Worm (Caenorhabditis elegans) whole organism, L4 larva: ENCODE measurements around the gene F21D5.5.

Experiments
- T20F7.1 ChIP-seq: fragments of 200-800 bp; sonication (Bioruptor generic); optimal IDR thresholded peaks from 2 replicates; lab custom pipeline; 2018; ENCODE audit warnings: mild to moderate bottlenecking, missing genetic modification characterization, missing compliant biosample characterization
- mep-1 ChIP-seq: fragments of 150-350 bp; sonication (generic microtip); optimal IDR thresholded peaks from 3 replicates; lab custom pipeline; 2014; ENCODE audit warnings: missing biosample characterization, missing genetic modification characterization
- nhr-28 ChIP-seq: fragments of 150-350 bp; optimal IDR thresholded peaks from 2 replicates; lab custom pipeline; 2014; ENCODE audit warnings: missing biosample characterization, missing genetic modification characterization
- nhr-6 ChIP-seq: fragments of 150-350 bp; optimal IDR thresholded peaks from 2 replicates; lab custom pipeline; 2014; ENCODE audit warnings: missing biosample characterization, missing genetic modification characterization
- pqm-1 ChIP-seq: sonication (generic microtip); optimal IDR thresholded peaks from 2 replicates; lab custom pipeline; 2017; ENCODE audit warnings: missing biosample characterization, missing genetic modification characterization
- zag-1 ChIP-seq: fragments of 150-350 bp; optimal IDR thresholded peaks from 2 replicates; lab custom pipeline; 2014; ENCODE audit warnings: missing biosample characterization, missing genetic modification characterization

ce11 chrIV:8786654-8787053 lies 47.5 kb upstream of the F21D5.5 start, which contains the start of gene C33D9.8:
- TF ChIP-seq mep-1 = no peak
- TF ChIP-seq nhr-6 (tag; lab: Kevin White, UChicago) = no peak
- no peak for TF ChIP-seq zag-1
- TF ChIP-seq pqm-1 (tag; lab: Kevin White, UChicago) = no peak
- TF ChIP-seq T20F7.1 (GFP tag; lab: Kevin White, UChicago) = no peak
- TF ChIP-seq nhr-28 (tag; lab: Kevin White, UChicago) = no peak
